Fruit fly (Drosophila melanogaster) whole organism, embryonic: ENCODE measurements around the gene vir-1.

Experiments used
- Atf3 ChIP-seq: fragments of 200-800 bp; sonication (Bioruptor generic); optimal IDR thresholded peaks from 3 replicates; lab custom pipeline; 2016; ENCODE audit warnings: missing biosample characterization, missing genetic modification characterization
- CG12299 ChIP-seq: fragments of 200-800 bp; sonication (Bioruptor generic); optimal IDR thresholded peaks from 2 replicates; lab custom pipeline; 2018; ENCODE audit warnings: missing biosample characterization, mild to moderate bottlenecking, missing genetic modification characterization
- CG15073 ChIP-seq: fragments of 200-800 bp; sonication (Bioruptor generic); optimal IDR thresholded peaks from 2 replicates; lab custom pipeline; 2016; ENCODE audit warnings: missing biosample characterization, missing genetic modification characterization
- CG15601 ChIP-seq: fragments of 200-800 bp; sonication (Bioruptor generic); optimal IDR thresholded peaks from 3 replicates; lab custom pipeline; 2019; ENCODE audit warnings: missing biosample characterization, mild to moderate bottlenecking, missing genetic modification characterization, moderate library complexity
- CG16813 ChIP-seq: fragments of 200-800 bp; sonication (Bioruptor generic); IDR thresholded peaks from 3 replicates; pipeline ENCODE4 v1.3.6; 2022; ENCODE audit warnings: missing biosample characterization, missing genetic modification characterization; ENCODE audit not compliant: partially characterized antibody
- CG2202 ChIP-seq: fragments of 200-800 bp; sonication (Bioruptor generic); optimal IDR thresholded peaks from 2 replicates; lab custom pipeline; 2018; ENCODE audit warnings: missing biosample characterization, mild to moderate bottlenecking, missing genetic modification characterization
- CG2712 ChIP-seq: fragments of 200-800 bp; optimal IDR thresholded peaks from 3 replicates; lab custom pipeline; 2019; ENCODE audit warnings: missing biosample characterization, mild to moderate bottlenecking, missing genetic modification characterization, moderate library complexity
- CG32532 ChIP-seq: fragments of 200-800 bp; sonication (Bioruptor generic); IDR thresholded peaks from 2 replicates; pipeline ENCODE4 v1.3.6; 2022; ENCODE audit warnings: missing biosample characterization, missing genetic modification characterization
- CG3281 ChIP-seq: fragments of 200-800 bp; sonication (Bioruptor generic); optimal IDR thresholded peaks from 3 replicates; lab custom pipeline; 2017; ENCODE audit warnings: missing biosample characterization, mild to moderate bottlenecking, missing genetic modification characterization
- CG42726 ChIP-seq: fragments of 200-800 bp; sonication (Bioruptor generic); IDR thresholded peaks from 2 replicates; pipeline ENCODE4 v1.3.6; 2022; ENCODE audit warnings: missing biosample characterization, missing genetic modification characterization; ENCODE audit not compliant: partially characterized antibody
- CG6765 ChIP-seq: fragments of 200-800 bp; sonication (Bioruptor generic); optimal IDR thresholded peaks from 3 replicates; lab custom pipeline; 2017; ENCODE audit warnings: missing biosample characterization, mild to moderate bottlenecking, missing genetic modification characterization
- CG6813 ChIP-seq: fragments of 200-800 bp; sonication (Bioruptor generic); optimal IDR thresholded peaks from 2 replicates; lab custom pipeline; 2017; ENCODE audit warnings: missing biosample characterization, missing genetic modification characterization, mild to moderate bottlenecking, moderate library complexity, missing genetic modification reagents
- CG6854 ChIP-seq: fragments of 200-800 bp; sonication (Bioruptor generic); optimal IDR thresholded peaks from 3 replicates; lab custom pipeline; 2017; ENCODE audit warnings: missing biosample characterization, mild to moderate bottlenecking, missing genetic modification characterization
- CG7556 ChIP-seq: fragments of 200-800 bp; sonication (Bioruptor generic); optimal IDR thresholded peaks from 2 replicates; lab custom pipeline; 2017; ENCODE audit warnings: missing biosample characterization, mild to moderate bottlenecking, missing genetic modification characterization
- CG7839 ChIP-seq: fragments of 200-800 bp; sonication (Bioruptor generic); optimal IDR thresholded peaks from 3 replicates; lab custom pipeline; 2018; ENCODE audit warnings: missing biosample characterization, mild to moderate bottlenecking, missing genetic modification characterization, moderate library complexity
- CG7928 ChIP-seq: fragments of 200-800 bp; sonication (Bioruptor generic); optimal IDR thresholded peaks from 2 replicates; lab custom pipeline; 2017; ENCODE audit warnings: missing biosample characterization, mild to moderate bottlenecking, missing genetic modification characterization
- CG9215 ChIP-seq: fragments of 200-800 bp; sonication (Bioruptor generic); IDR thresholded peaks from 2 replicates; pipeline ENCODE4 v1.3.6; 2022; ENCODE audit warnings: missing biosample characterization, missing genetic modification characterization
- CoRest ChIP-seq: fragments of 200-800 bp; sonication (Bioruptor generic); optimal IDR thresholded peaks from 3 replicates; lab custom pipeline; 2018; ENCODE audit warnings: missing biosample characterization, mild to moderate bottlenecking, missing genetic modification characterization, moderate library complexity
- Dref ChIP-seq: fragments of 200-800 bp; sonication (Bioruptor generic); IDR thresholded peaks from 2 replicates; pipeline ENCODE4 v1.3.6; 2022; ENCODE audit warnings: missing biosample characterization, missing genetic modification characterization
- E2f1 ChIP-seq: fragments of 200-800 bp; sonication (Bioruptor generic); IDR thresholded peaks from 2 replicates; pipeline ENCODE4 v1.3.6; 2022; ENCODE audit warnings: missing biosample characterization, missing genetic modification characterization
- Eip74EF ChIP-seq, 2 experiments: fragments of 200-800 bp in 1 of 2; fragments of >200 bp in 1 of 2; sonication (Bioruptor generic) in 1 of 2; optimal IDR thresholded peaks; 2 replicates each; lab custom pipeline; 2017 to 2019; ENCODE audit warnings: missing biosample characterization in 2 of 2, missing genetic modification characterization in 2 of 2, mild to moderate bottlenecking in 1 of 2, moderate library complexity in 1 of 2
- Ets97D ChIP-seq: fragments of 200-800 bp; sonication (Bioruptor generic); optimal IDR thresholded peaks from 3 replicates; lab custom pipeline; 2016; ENCODE audit warnings: missing biosample characterization, missing genetic modification characterization
- H2.0 ChIP-seq: fragments of 200-800 bp; sonication (Bioruptor generic); IDR thresholded peaks from 2 replicates; pipeline ENCODE4 v1.3.6; 2022; ENCODE audit warnings: missing biosample characterization, missing genetic modification characterization
- Hr78 ChIP-seq, 2 experiments: fragments of 200-800 bp in 1 of 2; fragments of >200 bp in 1 of 2; sonication (Bioruptor generic) in 1 of 2; optimal IDR thresholded peaks; 2 replicates each; lab custom pipeline; 2017 to 2019; ENCODE audit warnings: missing biosample characterization in 2 of 2, missing genetic modification characterization in 2 of 2, mild to moderate bottlenecking in 1 of 2, moderate library complexity in 1 of 2
- Meics ChIP-seq: fragments of 200-800 bp; sonication (Bioruptor generic); optimal IDR thresholded peaks from 2 replicates; lab custom pipeline; 2017; ENCODE audit warnings: missing biosample characterization, mild to moderate bottlenecking, missing genetic modification characterization
- Opbp ChIP-seq: fragments of 200-800 bp; sonication (Bioruptor generic); IDR thresholded peaks from 3 replicates; pipeline ENCODE4 v1.3.6; 2022; ENCODE audit warnings: missing biosample characterization, missing genetic modification characterization; ENCODE audit not compliant: partially characterized antibody
- Optix ChIP-seq: fragments of 200-800 bp; sonication (Bioruptor generic); IDR thresholded peaks from 3 replicates; pipeline ENCODE4 v1.3.6; 2022; ENCODE audit warnings: missing biosample characterization, missing genetic modification characterization
- Six4 ChIP-seq: fragments of 200-800 bp; sonication (Bioruptor generic); optimal IDR thresholded peaks from 2 replicates; lab custom pipeline; 2016; ENCODE audit warnings: missing biosample characterization, missing genetic modification characterization
- Spps ChIP-seq: fragments of 200-800 bp; sonication (Bioruptor generic); optimal IDR thresholded peaks from 2 replicates; lab custom pipeline; 2018; ENCODE audit warnings: missing biosample characterization, mild to moderate bottlenecking, missing genetic modification characterization
- bowl ChIP-seq: fragments of 200-800 bp; sonication (Bioruptor generic); IDR thresholded peaks from 2 replicates; pipeline ENCODE4 v1.3.6; 2022; ENCODE audit warnings: missing biosample characterization, missing genetic modification characterization
- cad ChIP-seq: fragments of >200 bp; optimal IDR thresholded peaks from 2 replicates; lab custom pipeline; 2017; ENCODE audit warnings: missing biosample characterization, missing genetic modification characterization
- cas ChIP-seq: fragments of 200-800 bp; sonication (Bioruptor generic); IDR thresholded peaks from 2 replicates; pipeline ENCODE4 v1.3.6; 2022; ENCODE audit warnings: missing biosample characterization, missing genetic modification characterization
- chif ChIP-seq, 2 experiments: fragments of 200-800 bp; sonication (Bioruptor generic); optimal IDR thresholded peaks; 3 replicates each; lab custom pipeline; 2016; ENCODE audit warnings: missing biosample characterization in 2 of 2, missing genetic modification characterization in 2 of 2
- chinmo ChIP-seq: fragments of 200-800 bp; sonication (Bioruptor generic); IDR thresholded peaks from 4 replicates; pipeline ENCODE4 v1.3.6; 2022; ENCODE audit warnings: missing biosample characterization, missing genetic modification characterization; ENCODE audit not compliant: partially characterized antibody
- chn ChIP-seq: fragments of 200-800 bp; sonication (Bioruptor generic); optimal IDR thresholded peaks from 2 replicates; lab custom pipeline; 2016; ENCODE audit warnings: missing biosample characterization, missing genetic modification characterization
- da ChIP-seq: fragments of 200-800 bp; sonication (Bioruptor generic); optimal IDR thresholded peaks from 2 replicates; lab custom pipeline; 2016; ENCODE audit warnings: missing biosample characterization, missing genetic modification characterization
- dmrt99B ChIP-seq: fragments of 200-800 bp; sonication (Bioruptor generic); optimal IDR thresholded peaks from 2 replicates; lab custom pipeline; 2018; ENCODE audit warnings: missing biosample characterization, mild to moderate bottlenecking, missing genetic modification characterization, moderate library complexity
- grau ChIP-seq: fragments of 200-800 bp; optimal IDR thresholded peaks from 3 replicates; lab custom pipeline; 2019; ENCODE audit warnings: missing biosample characterization, mild to moderate bottlenecking, missing genetic modification characterization, moderate library complexity
- kay ChIP-seq: fragments of 200-800 bp; sonication (Bioruptor generic); optimal IDR thresholded peaks from 2 replicates; lab custom pipeline; 2016; ENCODE audit warnings: missing biosample characterization, missing genetic modification characterization
- lov ChIP-seq, 2 experiments: fragments of 200-800 bp in 1 of 2; fragments of >200 bp in 1 of 2; sonication (Bioruptor generic) in 1 of 2; IDR thresholded peaks in 1 of 2; optimal IDR thresholded peaks in 1 of 2; 2 replicates in 1 of 2; 3 replicates in 1 of 2; pipeline versions ENCODE4 v1.3.6 to Lab custom; 2017 to 2022; ENCODE audit warnings: missing biosample characterization in 1 of 2, missing genetic modification characterization in 1 of 2
- nmo ChIP-seq: fragments of 200-800 bp; sonication (Bioruptor generic); optimal IDR thresholded peaks from 2 replicates; lab custom pipeline; 2018; ENCODE audit warnings: missing biosample characterization, mild to moderate bottlenecking, missing genetic modification characterization, moderate library complexity
- pum ChIP-seq: fragments of 200-800 bp; sonication (Bioruptor generic); optimal IDR thresholded peaks from 2 replicates; lab custom pipeline; 2016; ENCODE audit warnings: missing biosample characterization, missing genetic modification characterization
- row ChIP-seq: fragments of 200-800 bp; sonication (Bioruptor generic); IDR thresholded peaks from 3 replicates; pipeline ENCODE4 v1.3.6; 2022; ENCODE audit warnings: missing biosample characterization, missing genetic modification characterization
- seq ChIP-seq: fragments of 200-800 bp; sonication (Bioruptor generic); IDR thresholded peaks from 2 replicates; pipeline ENCODE4 v1.3.6; 2022; ENCODE audit warnings: missing biosample characterization, missing genetic modification characterization
- so ChIP-seq: fragments of 200-800 bp; sonication (Bioruptor generic); IDR thresholded peaks from 3 replicates; pipeline ENCODE4 v1.3.6; 2022; ENCODE audit warnings: missing biosample characterization, missing genetic modification characterization
- tgo ChIP-seq: fragments of 200-800 bp; sonication (Bioruptor generic); IDR thresholded peaks from 3 replicates; pipeline ENCODE4 v1.3.6; 2022; ENCODE audit warnings: missing biosample characterization, missing genetic modification characterization
- unpg ChIP-seq: fragments of 200-800 bp; sonication (Bioruptor generic); optimal IDR thresholded peaks from 3 replicates; lab custom pipeline; 2018; ENCODE audit warnings: missing biosample characterization, mild to moderate bottlenecking, missing genetic modification characterization, moderate library complexity
- zen ChIP-seq: fragments of 200-800 bp; sonication (Bioruptor generic); optimal IDR thresholded peaks from 3 replicates; lab custom pipeline; 2018; ENCODE audit warnings: missing biosample characterization, mild to moderate bottlenecking, missing genetic modification characterization, moderate library complexity
- zf30C ChIP-seq: fragments of 200-800 bp; sonication (Bioruptor generic); optimal IDR thresholded peaks from 3 replicates; lab custom pipeline; 2018; ENCODE audit warnings: missing biosample characterization, mild to moderate bottlenecking, missing genetic modification characterization

vir-1 gene

DNA sequence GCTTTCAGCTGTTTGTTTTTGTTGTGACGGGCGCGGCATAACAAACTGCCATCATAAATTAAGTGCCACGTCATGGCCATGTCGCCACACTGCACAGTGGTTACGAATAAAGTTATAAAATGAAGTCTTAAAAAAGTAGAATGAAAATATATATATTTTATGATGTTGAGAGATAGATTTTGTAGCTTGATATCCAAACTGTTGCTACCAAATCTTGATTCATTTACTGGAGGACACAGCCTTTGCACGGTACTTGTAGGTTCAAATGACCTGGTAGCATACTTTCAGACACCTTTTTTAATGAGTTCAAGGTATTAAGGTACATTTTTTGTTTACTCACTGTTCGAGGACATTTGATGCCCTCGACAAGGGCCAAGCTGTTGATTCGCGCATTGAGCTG is 69.3 kb downstream of the vir-1 start (continued):
- no peak for TF ChIP-seq Six4 (GFP tag; lab: Kevin White, UChicago)
- TF ChIP-seq nmo: no peak
- TF ChIP-seq Optix: no peak
- no peak for TF ChIP-seq kay (GFP tag; lab: Kevin White, UChicago)
- TF ChIP-seq unpg (GFP tag; lab: Kevin White, UChicago): peak; percentile 14
- TF ChIP-seq CG9215: no peak
- no peak for TF ChIP-seq H2.0
- TF ChIP-seq chinmo (GFP tag; lab: Robert Waterston, UW): no peak
- TF ChIP-seq CG7928: no peak
- no peak for TF ChIP-seq CG32532 (GFP tag; lab: Robert Waterston, UW)
- no peak for TF ChIP-seq E2f1
- TF ChIP-seq Ets97D (GFP tag; lab: Kevin White, UChicago): no peak
- TF ChIP-seq pum (GFP tag; lab: Kevin White, UChicago): no peak
- TF ChIP-seq Spps (tag; lab: Kevin White, UChicago): no peak
- TF ChIP-seq cad (GFP tag; lab: Kevin White, UChicago): no peak
- TF ChIP-seq dmrt99B: peak; percentile 42
- TF ChIP-seq CG7556 (GFP tag; lab: Kevin White, UChicago): peak; percentile 40
- TF ChIP-seq Hr78 (GFP tag; optimal IDR thresholded peaks at IDR 0.05; lab: Kevin White, UChicago): no peak
- TF ChIP-seq Meics (GFP tag; lab: Kevin White, UChicago): peak; percentile 38
- TF ChIP-seq CG42726: no peak
- TF ChIP-seq tgo (GFP tag; lab: Robert Waterston, UW): peak; percentile 15; the same call in 1 of the 3 replicates
- no peak for TF ChIP-seq chn (GFP tag; lab: Kevin White, UChicago)
- TF ChIP-seq CG6813 (GFP tag; lab: Kevin White, UChicago): no peak
- no peak for TF ChIP-seq Atf3 (GFP tag; lab: Kevin White, UChicago)
- peak; percentile 18 for TF ChIP-seq CG3281
- TF ChIP-seq chif (GFP tag; optimal IDR thresholded peaks at IDR 0.05; lab: Kevin White, UChicago): no peak
- TF ChIP-seq Eip74EF (GFP tag; optimal IDR thresholded peaks at IDR 0.05; lab: Kevin White, UChicago): no peak
- no peak for TF ChIP-seq zf30C (GFP tag; lab: Kevin White, UChicago)
- no peak for TF ChIP-seq da
- TF ChIP-seq so (GFP tag; lab: Robert Waterston, UW): no peak
- no peak for TF ChIP-seq CG2202 (tag; lab: Kevin White, UChicago)
- no peak for TF ChIP-seq Dref
- no peak for TF ChIP-seq zen (tag; lab: Kevin White, UChicago)
- TF ChIP-seq Opbp (GFP tag; lab: Robert Waterston, UW): no peak
- TF ChIP-seq row (GFP tag; lab: Robert Waterston, UW): peak; percentile 35; the same call in 1 of the 3 replicates
- TF ChIP-seq bowl (GFP tag; lab: Robert Waterston, UW): no peak
- TF ChIP-seq CG16813: no peak
- no peak for TF ChIP-seq CG6854 (GFP tag; lab: Kevin White, UChicago)
- TF ChIP-seq CoRest: no peak
- TF ChIP-seq seq: no peak
- TF ChIP-seq CG15073 (GFP tag; lab: Kevin White, UChicago): no peak
- TF ChIP-seq CG7839: peak; percentile 41
- no peak for TF ChIP-seq lov (optimal IDR thresholded peaks at IDR 0.05; lab: Kevin White, UChicago)
- TF ChIP-seq lov (GFP tag; IDR thresholded peaks at IDR 0.05; lab: Robert Waterston, UW): no peak
- TF ChIP-seq CG15601: no peak
- TF ChIP-seq cas (GFP tag; lab: Robert Waterston, UW): no peak
- TF ChIP-seq grau (tag; lab: Kevin White, UChicago): peak; percentile 23
- no peak for TF ChIP-seq CG6765
- no peak for TF ChIP-seq CG2712 (tag; lab: Kevin White, UChicago)
- TF ChIP-seq CG12299 (tag; lab: Kevin White, UChicago): no peak
